Worm (Caenorhabditis elegans): Measurements from ENCODE around the gene C24H11.1.

- TF ChIP-seq blmp-1 (tag; optimal IDR thresholded peaks at IDR 0.05; ENCODE audit: insufficient read depth) (no peak), ztf-11 (tag; optimal IDR thresholded peaks at IDR 0.05) (no peak), dmd-4 (tag; optimal IDR thresholded peaks at IDR 0.05) (no peak), lin-11 (tag; optimal IDR thresholded peaks at IDR 0.05) (no peak), unc-39 (tag; optimal IDR thresholded peaks at IDR 0.05) (no peak), ztf-1 (GFP tag; conservative IDR thresholded peaks at IDR 0.05) (no peak), nhr-237 (tag; optimal IDR thresholded peaks at IDR 0.05) (no peak), R02D3.7 (tag; optimal IDR thresholded peaks at IDR 0.05) (no peak), mdl-1 (tag; optimal IDR thresholded peaks at IDR 0.05) (no peak), crh-2 (tag; optimal IDR thresholded peaks at IDR 0.05) (no peak), lin-39 (tag; optimal IDR thresholded peaks at IDR 0.05) (no peak), sma-9 (GFP tag; optimal IDR thresholded peaks at IDR 0.05) (no peak), sma-9 (tag; optimal IDR thresholded peaks at IDR 0.05) (no peak), skn-1 (tag; optimal IDR thresholded peaks at IDR 0.05) (no peak), nhr-25 (tag; optimal IDR thresholded peaks at IDR 0.05) (no peak)
These were observed 19.2 kb downstream of the C24H11.1 start, which contains the start of gene C18D11.7 for ce11 chrIII:11806695-11807094.
